Worm (Caenorhabditis elegans) whole organism, midembryonic: ENCODE results near the gene patr-1.

Experiments used
- T22C8.4 ChIP-seq: fragments of 200-800 bp; sonication (Bioruptor generic); IDR thresholded peaks from 2 replicates; pipeline ENCODE4 v1.3.6; 2022; ENCODE audit warnings: missing genetic modification characterization, missing compliant biosample characterization
- cog-1 ChIP-seq: sonication (generic microtip); optimal IDR thresholded peaks from 2 replicates; lab custom pipeline; 2016; ENCODE audit warnings: missing genetic modification characterization, missing compliant biosample characterization
- flt-1 ChIP-seq: fragments of 200-800 bp; sonication (Bioruptor generic); IDR thresholded peaks from 2 replicates; pipeline ENCODE4 v1.3.6; 2022; ENCODE audit warnings: missing genetic modification characterization, missing compliant biosample characterization
- klf-2 ChIP-seq: fragments of 200-800 bp; sonication (Bioruptor generic); conservative IDR thresholded peaks from 2 replicates; pipeline ENCODE4 v1.3.6; 2022; ENCODE audit warnings: missing genetic modification reagents, missing genetic modification characterization, missing compliant biosample characterization
- med-1 ChIP-seq: sonication (generic microtip); optimal IDR thresholded peaks from 2 replicates; lab custom pipeline; 2017; ENCODE audit warnings: missing genetic modification characterization, mild to moderate bottlenecking, missing compliant biosample characterization, antibody characterized with exemption, missing genetic modification reagents; ENCODE audit not compliant: insufficient read depth
- ref-1 ChIP-seq: fragments of 200-800 bp; sonication (Bioruptor generic); conservative IDR thresholded peaks from 2 replicates; pipeline ENCODE4 v1.3.6; 2022; ENCODE audit warnings: missing genetic modification reagents, missing genetic modification characterization, missing compliant biosample characterization
- tab-1 ChIP-seq: fragments of 200-800 bp; sonication (Bioruptor generic); IDR thresholded peaks from 2 replicates; pipeline ENCODE4 v1.3.6; 2022; ENCODE audit warnings: missing genetic modification characterization, missing compliant biosample characterization
- ztf-23 ChIP-seq: fragments of 200-800 bp; sonication (Bioruptor generic); IDR thresholded peaks from 2 replicates; pipeline ENCODE4 v1.3.6; 2022; ENCODE audit warnings: missing genetic modification reagents, missing genetic modification characterization, missing compliant biosample characterization
- ztf-29 ChIP-seq: fragments of 200-800 bp; sonication (Bioruptor generic); IDR thresholded peaks from 2 replicates; pipeline ENCODE4 v1.3.6; 2022; ENCODE audit warnings: missing genetic modification reagents, missing genetic modification characterization, missing compliant biosample characterization

The patr-1 gene

ce11 chrII:11751615-11752174, 26.0 kb downstream of the patr-1 start:
- TF ChIP-seq ztf-23 (0 out of 2 replicates have a peak, but pooled peaks have one; percentile 53), ref-1 (no peak)

DNA sequence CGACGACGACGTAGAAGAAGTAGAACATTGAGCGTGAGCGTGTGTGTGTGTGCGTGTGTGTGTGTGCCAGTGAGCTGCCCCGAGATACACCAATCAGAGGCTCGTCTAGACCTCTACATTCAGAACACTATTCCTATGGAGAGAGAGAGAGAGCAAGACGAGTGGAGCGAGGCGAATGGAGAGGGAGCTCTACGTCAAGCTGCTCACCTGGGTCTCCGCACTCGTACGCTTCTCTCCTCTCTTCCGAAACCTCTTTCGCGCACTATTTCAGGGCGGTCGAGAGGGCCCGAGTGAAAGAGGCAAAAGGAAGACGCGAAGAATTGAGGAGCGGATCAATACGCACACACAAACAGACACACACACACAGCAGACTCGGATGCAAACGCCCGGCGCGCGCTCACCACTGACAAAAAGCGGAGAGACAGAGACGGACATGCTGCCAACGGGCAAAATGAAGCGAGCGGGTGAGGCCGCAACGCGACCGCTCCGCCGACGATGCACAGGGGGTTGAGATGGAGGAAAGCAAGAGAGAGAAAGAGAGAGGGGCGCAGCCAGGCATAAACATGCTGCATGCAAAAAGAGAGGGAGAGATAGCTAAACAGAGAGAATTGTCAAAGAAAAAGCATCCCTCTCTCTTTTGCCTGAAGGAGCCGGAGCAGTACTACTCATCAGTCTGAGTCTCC, 28.1 kb downstream of the patr-1 start:
- TF ChIP-seq ztf-23 (peak; percentile 65; the same call in 1 of the 2 replicates), T22C8.4 (GFP tag; lab: Robert Waterston, UW) (peak; percentile 86), cog-1 (tag; lab: Kevin White, UChicago) (peak; percentile 93), med-1 (GFP tag; lab: Kevin White, UChicago) (no peak), ztf-29 (GFP tag; lab: Robert Waterston, UW) (no peak), flt-1 (GFP tag; lab: Robert Waterston, UW) (peak; percentile 61; the same call in 1 of the 2 replicates), klf-2 (GFP tag; lab: Robert Waterston, UW) (no peak)

ce11 chrII:11748494-11748893, 29.2 kb downstream of the patr-1 start, which contains the start of the genes F44E5.17 and gpb-1:
TSS of gene F44E5.17 (minus strand) at chrII:11748594.
TSS of gene gpb-1 (minus strand) at chrII:11748611.
- no peak for TF ChIP-seq tab-1

DNA sequence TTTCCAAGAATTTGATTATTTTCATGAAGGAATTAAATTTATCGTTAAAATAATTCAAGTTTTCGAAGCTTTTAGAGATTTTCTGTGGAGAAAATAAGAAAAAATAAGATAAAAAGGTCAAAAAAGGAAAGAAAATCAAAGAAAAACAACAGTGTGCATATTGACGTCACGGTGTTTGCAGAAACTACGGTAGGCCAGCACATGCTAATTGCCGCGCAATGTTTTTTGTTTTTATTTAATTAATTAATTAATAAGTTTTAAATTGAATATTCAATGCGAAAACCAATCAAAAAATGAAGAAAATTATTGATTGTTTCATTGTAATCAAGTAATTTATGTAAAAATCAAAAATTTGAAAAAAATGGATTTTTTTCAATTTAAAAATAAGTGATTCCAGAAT, 29.9 kb downstream of the patr-1 start:
- TF ChIP-seq T22C8.4 (GFP tag; lab: Robert Waterston, UW) (no peak), ztf-23 (no peak), flt-1 (GFP tag; lab: Robert Waterston, UW) (0 out of 2 replicates have a peak, but pooled peaks have one; percentile 8)

- TF ChIP-seq flt-1 (GFP tag; lab: Robert Waterston, UW) = peak; percentile 60; the same call in 1 of the 2 replicates
- TF ChIP-seq T22C8.4 (GFP tag; lab: Robert Waterston, UW) = peak; percentile 48; the same call in 1 of the 2 replicates
- TF ChIP-seq ztf-23 = 0 out of 2 replicates have a peak, but pooled peaks have one; percentile 37
- TF ChIP-seq ztf-29 (GFP tag; lab: Robert Waterston, UW) = no peak
- no peak for TF ChIP-seq klf-2 (GFP tag; lab: Robert Waterston, UW)
- peak; percentile 64; the same call in 1 of the 2 replicates for TF ChIP-seq tab-1
These were observed 30.9 kb downstream of the patr-1 start for ce11 chrII:11746782-11747288.

ce11 chrII:11742320-11742719, 35.4 kb downstream of the patr-1 start:
- TF ChIP-seq flt-1 (GFP tag; lab: Robert Waterston, UW) = no peak
- TF ChIP-seq klf-2 (GFP tag; lab: Robert Waterston, UW) = no peak
- no peak for TF ChIP-seq T22C8.4 (GFP tag; lab: Robert Waterston, UW)
- TF ChIP-seq tab-1 = no peak
- no peak for TF ChIP-seq ref-1
- TF ChIP-seq cog-1 (tag; lab: Kevin White, UChicago) = no peak
- TF ChIP-seq ztf-23 = no peak
- no peak for TF ChIP-seq ztf-29 (GFP tag; lab: Robert Waterston, UW)
- TF ChIP-seq med-1 (GFP tag; lab: Kevin White, UChicago) = no peak

- no peak for TF ChIP-seq T22C8.4 (GFP tag; lab: Robert Waterston, UW)
- no peak for TF ChIP-seq tab-1
- no peak for TF ChIP-seq ref-1
- TF ChIP-seq klf-2 (GFP tag; lab: Robert Waterston, UW) = no peak
- no peak for TF ChIP-seq flt-1 (GFP tag; lab: Robert Waterston, UW)
- no peak for TF ChIP-seq med-1 (GFP tag; lab: Kevin White, UChicago)
- TF ChIP-seq ztf-29 (GFP tag; lab: Robert Waterston, UW) = no peak
These were observed 38.5 kb downstream of the patr-1 start, which contains the start of gene ctsa-1.2 for ce11 chrII:11739199-11739598. TSS of gene ctsa-1.2 (plus strand) at chrII:11739358.

DNA sequence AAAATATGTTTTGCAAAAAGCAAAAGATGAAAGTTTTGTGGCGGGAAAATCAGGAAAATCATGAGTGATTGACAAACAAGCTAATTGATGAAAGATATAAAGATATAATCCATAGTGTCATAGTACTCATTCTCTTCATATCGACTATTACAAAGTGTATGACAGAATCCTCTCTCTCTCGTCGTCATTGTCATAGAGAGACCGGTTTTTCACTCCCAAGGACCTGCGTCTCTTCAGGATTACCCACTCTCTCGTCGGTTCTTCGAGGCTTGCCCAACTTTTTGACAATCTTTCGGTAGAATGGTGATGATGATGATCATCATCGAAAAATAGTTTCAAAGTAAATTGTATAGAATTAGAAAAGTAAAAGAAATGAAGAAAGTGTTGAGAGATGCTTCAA, 40.4 kb downstream of the patr-1 start:
- no peak for TF ChIP-seq flt-1 (GFP tag; lab: Robert Waterston, UW)
- TF ChIP-seq ref-1 = no peak
- TF ChIP-seq cog-1 (tag; lab: Kevin White, UChicago) = no peak
- no peak for TF ChIP-seq ztf-29 (GFP tag; lab: Robert Waterston, UW)
- TF ChIP-seq T22C8.4 (GFP tag; lab: Robert Waterston, UW) = no peak
- TF ChIP-seq tab-1 = no peak
- TF ChIP-seq med-1 (GFP tag; lab: Kevin White, UChicago) = no peak
- no peak for TF ChIP-seq ztf-23
- no peak for TF ChIP-seq klf-2 (GFP tag; lab: Robert Waterston, UW)

DNA sequence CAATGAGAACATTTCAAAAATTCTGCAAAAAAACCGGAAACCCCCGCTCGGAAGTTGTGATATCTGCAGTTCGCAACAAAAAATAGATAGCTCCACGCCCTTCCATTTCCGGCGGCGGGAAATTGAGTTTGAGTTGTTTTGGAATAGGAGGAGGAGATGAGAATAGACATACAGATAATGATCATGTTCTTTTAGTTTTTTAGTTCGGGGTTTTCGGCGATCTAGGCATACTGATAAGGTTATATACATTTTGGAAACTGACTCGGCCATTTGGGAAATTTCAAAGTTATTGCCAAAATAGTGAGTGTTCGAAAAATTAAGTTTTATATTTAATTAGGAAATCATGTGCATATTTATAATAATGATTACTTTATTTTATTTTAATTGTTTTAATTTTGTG, 43.9 kb downstream of the patr-1 start:
- TF ChIP-seq T22C8.4 (GFP tag; lab: Robert Waterston, UW) (no peak), cog-1 (tag; lab: Kevin White, UChicago) (no peak), klf-2 (GFP tag; lab: Robert Waterston, UW) (no peak), ztf-29 (GFP tag; lab: Robert Waterston, UW) (no peak), ztf-23 (no peak), ref-1 (no peak), flt-1 (GFP tag; lab: Robert Waterston, UW) (no peak), tab-1 (no peak), med-1 (GFP tag; lab: Kevin White, UChicago) (no peak)

DNA sequence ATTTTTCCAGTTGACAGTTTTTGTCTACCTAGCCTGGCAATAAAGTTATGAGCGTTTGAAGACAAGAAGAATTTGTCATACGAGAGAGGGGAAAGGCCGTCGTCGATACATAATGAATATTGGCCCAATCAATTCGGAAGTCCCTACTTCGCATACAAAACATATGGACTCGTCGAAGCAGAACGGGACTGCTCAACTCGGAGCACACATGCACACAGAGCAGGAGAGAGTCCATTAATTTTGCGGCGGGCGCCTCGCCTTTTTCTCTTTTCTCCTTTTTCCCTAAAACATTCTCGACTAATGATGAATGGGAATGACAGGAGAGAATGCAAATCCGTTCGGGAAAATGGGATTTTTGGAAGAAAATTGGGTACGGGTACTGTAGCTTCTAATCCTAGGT, 45.2 kb downstream of the patr-1 start, which contains the start of gene F13D12.8:
F13D12.8 (minus strand) TSS at position 82 of the 400 bp plus-strand sequence.
- TF ChIP-seq ztf-29 (GFP tag; lab: Robert Waterston, UW) = no peak
